Worm (Caenorhabditis elegans) whole organism, L3 larva: ENCODE measurements around the gene F32D8.4.

Experiments used
- ZK546.5 ChIP-seq: sonication (generic microtip); optimal IDR thresholded peaks from 2 replicates; lab custom pipeline; 2017; ENCODE audit warnings: missing biosample characterization, missing genetic modification characterization
- aly-2 ChIP-seq: fragments of 150-350 bp; optimal IDR thresholded peaks from 2 replicates; lab custom pipeline; 2014; ENCODE audit warnings: missing biosample characterization, missing genetic modification characterization
- ceh-16 ChIP-seq: sonication (generic microtip); optimal IDR thresholded peaks from 2 replicates; lab custom pipeline; 2017; ENCODE audit warnings: missing biosample characterization, missing genetic modification characterization
- ceh-82 ChIP-seq: fragments of 150-350 bp; optimal IDR thresholded peaks from 2 replicates; lab custom pipeline; 2014; ENCODE audit warnings: missing biosample characterization, missing genetic modification characterization
- elt-3 ChIP-seq, 3 experiments: fragments of 150-350 bp in 1 of 3; sonication (generic microtip) in 2 of 3; optimal IDR thresholded peaks; 2 replicates in 2 of 3; 4 replicates in 1 of 3; lab custom pipeline; 2014 to 2017; ENCODE audit warnings: missing biosample characterization in 3 of 3, missing genetic modification characterization in 3 of 3
- fkh-10 ChIP-seq: sonication (generic microtip); optimal IDR thresholded peaks from 2 replicates; lab custom pipeline; 2017; ENCODE audit warnings: missing biosample characterization, missing genetic modification reagents, missing genetic modification characterization
- lin-39 ChIP-seq: fragments of 150-350 bp; optimal IDR thresholded peaks from 2 replicates; lab custom pipeline; 2018; ENCODE audit warnings: missing biosample characterization, missing genetic modification reagents, missing genetic modification characterization
- mdl-1 ChIP-seq: fragments of 150-350 bp; optimal IDR thresholded peaks from 2 replicates; lab custom pipeline; 2014; ENCODE audit warnings: missing biosample characterization, missing genetic modification characterization
- nhr-12 ChIP-seq: fragments of 150-350 bp; optimal IDR thresholded peaks from 2 replicates; lab custom pipeline; 2014; ENCODE audit warnings: missing biosample characterization, missing genetic modification characterization
- nhr-237 ChIP-seq: fragments of 150-350 bp; optimal IDR thresholded peaks from 2 replicates; lab custom pipeline; 2014; ENCODE audit warnings: missing biosample characterization, missing genetic modification characterization
- nhr-76 ChIP-seq: fragments of 150-350 bp; sonication (generic microtip); optimal IDR thresholded peaks from 5 replicates; lab custom pipeline; 2014; ENCODE audit warnings: missing biosample characterization, missing genetic modification characterization
- pha-4 ChIP-seq: fragments of 150-350 bp; optimal IDR thresholded peaks from 2 replicates; lab custom pipeline; 2014; ENCODE audit warnings: missing biosample characterization, missing genetic modification reagents, missing genetic modification characterization
- snpc-4 ChIP-seq: fragments of 150-350 bp; optimal IDR thresholded peaks from 2 replicates; lab custom pipeline; 2014; ENCODE audit warnings: missing biosample characterization, missing genetic modification characterization
- unc-39 ChIP-seq: sonication (generic microtip); optimal IDR thresholded peaks from 4 replicates; lab custom pipeline; 2017; ENCODE audit warnings: missing biosample characterization, missing genetic modification characterization

DNA sequence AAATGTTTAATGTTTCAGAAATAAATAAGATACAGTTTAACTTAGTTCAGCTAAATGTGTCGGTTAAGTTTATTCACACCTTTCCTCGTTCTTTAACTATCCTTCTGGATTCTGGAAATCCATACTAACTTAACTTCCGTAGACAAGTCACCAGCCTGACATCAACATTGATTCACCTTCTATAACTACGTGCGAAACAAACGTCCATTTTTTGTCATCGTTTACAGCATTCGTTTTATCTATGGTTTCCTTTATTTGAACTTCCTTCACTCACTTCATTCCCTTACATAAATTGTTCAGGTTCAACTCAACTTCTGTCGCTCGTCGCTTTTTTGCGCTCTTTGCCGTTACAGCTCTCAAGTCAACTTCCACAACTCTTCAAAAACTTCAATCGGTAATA is 47.8 kb upstream of the F32D8.4 start, which contains the start of gene F17C11.26:
- TF ChIP-seq snpc-4 (tag; lab: Kevin White, UChicago), result no peak
- TF ChIP-seq nhr-12 (tag; lab: Kevin White, UChicago), result no peak
- no peak for TF ChIP-seq aly-2 (tag; lab: Kevin White, UChicago)
- TF ChIP-seq ZK546.5 (tag; lab: Kevin White, UChicago), result no peak
- TF ChIP-seq lin-39, result no peak
- no peak for TF ChIP-seq elt-3 (tag; optimal IDR thresholded peaks at IDR 0.05; lab: Kevin White, UChicago)
- TF ChIP-seq nhr-76, result no peak
- no peak for TF ChIP-seq unc-39 (tag; lab: Kevin White, UChicago)
- TF ChIP-seq nhr-237 (tag; lab: Kevin White, UChicago), result no peak
- TF ChIP-seq fkh-10 (GFP tag; lab: Kevin White, UChicago), result no peak
- no peak for TF ChIP-seq pha-4 (tag; lab: Kevin White, UChicago)
- TF ChIP-seq mdl-1 (tag; lab: Kevin White, UChicago), result no peak
- TF ChIP-seq ceh-82 (tag; lab: Kevin White, UChicago), result no peak
- no peak for TF ChIP-seq ceh-16 (tag; lab: Kevin White, UChicago)
